Worm (Caenorhabditis elegans) whole organism, L1 larva: ENCODE data around the gene C36C5.15.

Source experiments
- C16A3.4 ChIP-seq: fragments of 150-350 bp; optimal IDR thresholded peaks from 2 replicates; lab custom pipeline; 2014; ENCODE audit warnings: missing biosample characterization, missing genetic modification characterization
- F16B12.6 ChIP-seq: fragments of 150-350 bp; optimal IDR thresholded peaks from 2 replicates; lab custom pipeline; 2014; ENCODE audit warnings: missing biosample characterization, missing genetic modification characterization
- Y116A8C.19 ChIP-seq: sonication (generic microtip); optimal IDR thresholded peaks from 2 replicates; lab custom pipeline; 2016; ENCODE audit warnings: missing compliant biosample characterization, missing genetic modification characterization, borderline replicate concordance
- aha-1 ChIP-seq: fragments of 150-350 bp; optimal IDR thresholded peaks from 2 replicates; lab custom pipeline; 2014; ENCODE audit warnings: missing biosample characterization, missing genetic modification characterization
- aly-2 ChIP-seq: fragments of 150-350 bp; optimal IDR thresholded peaks from 2 replicates; lab custom pipeline; 2014; ENCODE audit warnings: missing biosample characterization, missing genetic modification characterization
- ama-1 ChIP-seq: fragments of 150-350 bp; optimal IDR thresholded peaks from 2 replicates; lab custom pipeline; 2014
- ceh-8 ChIP-seq: fragments of 200-800 bp; sonication (Bioruptor generic); optimal IDR thresholded peaks from 2 replicates; lab custom pipeline; 2018; ENCODE audit warnings: mild to moderate bottlenecking, missing genetic modification characterization, moderate library complexity, missing compliant biosample characterization
- ceh-88 ChIP-seq: fragments of 200-800 bp; sonication (Bioruptor generic); IDR thresholded peaks from 2 replicates; pipeline ENCODE4 v1.3.6; 2022; ENCODE audit warnings: missing genetic modification characterization, missing compliant biosample characterization
- dsc-1 ChIP-seq: sonication (generic microtip); optimal IDR thresholded peaks from 2 replicates; lab custom pipeline; 2016; ENCODE audit warnings: mild to moderate bottlenecking, missing genetic modification characterization, missing compliant biosample characterization
- efl-1 ChIP-seq, 4 experiments: fragments of 150-350 bp; optimal IDR thresholded peaks in 3 of 4; peaks in 1 of 4; 1 replicate in 1 of 4; 2 replicates in 3 of 4; lab custom pipeline; 2014; ENCODE audit warnings: missing biosample characterization in 2 of 4, missing genetic modification characterization in 2 of 4, missing genetic modification reagents in 2 of 4
- ets-5 ChIP-seq: fragments of 200-800 bp; sonication (Bioruptor generic); IDR thresholded peaks from 2 replicates; pipeline ENCODE4 v1.3.6; 2022; ENCODE audit warnings: missing genetic modification characterization, missing compliant biosample characterization
- fkh-4 ChIP-seq: sonication (generic microtip); optimal IDR thresholded peaks from 2 replicates; lab custom pipeline; 2016; ENCODE audit warnings: missing compliant biosample characterization, missing genetic modification characterization, borderline replicate concordance
- fkh-8 ChIP-seq: sonication (generic microtip); optimal IDR thresholded peaks from 2 replicates; lab custom pipeline; 2016; ENCODE audit warnings: mild to moderate bottlenecking, missing genetic modification characterization, missing compliant biosample characterization
- fos-1 ChIP-seq: fragments of 150-350 bp; optimal IDR thresholded peaks from 2 replicates; lab custom pipeline; 2014; ENCODE audit warnings: missing biosample characterization, missing genetic modification characterization
- grh-1 ChIP-seq: fragments of 200-800 bp; sonication (Bioruptor generic); IDR thresholded peaks from 2 replicates; pipeline ENCODE4 v1.3.6; 2022; ENCODE audit warnings: missing genetic modification reagents, missing genetic modification characterization, missing compliant biosample characterization
- hlh-17 ChIP-seq: fragments of 200-800 bp; sonication (Bioruptor generic); optimal IDR thresholded peaks from 2 replicates; lab custom pipeline; 2018; ENCODE audit warnings: missing genetic modification characterization, mild to moderate bottlenecking, missing compliant biosample characterization, moderate library complexity, borderline replicate concordance
- hpl-2 ChIP-seq: fragments of 150-350 bp; optimal IDR thresholded peaks from 2 replicates; lab custom pipeline; 2014; ENCODE audit warnings: missing biosample characterization, missing genetic modification reagents, missing genetic modification characterization
- lin-14 ChIP-seq: fragments of 200-800 bp; sonication (Bioruptor generic); optimal IDR thresholded peaks from 2 replicates; lab custom pipeline; 2018; ENCODE audit warnings: mild to moderate bottlenecking, missing genetic modification characterization, moderate library complexity, missing compliant biosample characterization
- lin-39 ChIP-seq: fragments of 150-350 bp; optimal IDR thresholded peaks from 2 replicates; lab custom pipeline; 2014; ENCODE audit warnings: missing biosample characterization, missing genetic modification reagents, missing genetic modification characterization
- mab-9 ChIP-seq: fragments of 200-800 bp; sonication (Bioruptor generic); IDR thresholded peaks from 2 replicates; pipeline ENCODE4 v1.3.6; 2022; ENCODE audit warnings: missing genetic modification reagents, missing genetic modification characterization, missing compliant biosample characterization
- mdl-1 ChIP-seq, 2 experiments: fragments of 150-350 bp; optimal IDR thresholded peaks; 2 replicates each; lab custom pipeline; 2014 to 2017; ENCODE audit warnings: missing biosample characterization in 2 of 2, missing genetic modification characterization in 2 of 2, inconsistent platforms in 1 of 2
- mef-2 ChIP-seq: fragments of 150-350 bp; optimal IDR thresholded peaks from 2 replicates; lab custom pipeline; 2014; ENCODE audit warnings: missing biosample characterization, missing genetic modification characterization
- nhr-19 ChIP-seq: fragments of 200-800 bp; sonication (Bioruptor generic); conservative IDR thresholded peaks from 2 replicates; pipeline ENCODE4 v1.3.6; 2022; ENCODE audit warnings: missing genetic modification characterization, missing compliant biosample characterization
- nhr-237 ChIP-seq: fragments of 150-350 bp; optimal IDR thresholded peaks from 2 replicates; lab custom pipeline; 2014; ENCODE audit warnings: missing biosample characterization, missing genetic modification characterization
- nhr-28 ChIP-seq: fragments of 150-350 bp; optimal IDR thresholded peaks from 2 replicates; lab custom pipeline; 2014; ENCODE audit warnings: missing biosample characterization, missing genetic modification characterization
- nhr-71 ChIP-seq: sonication (generic microtip); optimal IDR thresholded peaks from 2 replicates; lab custom pipeline; 2016; ENCODE audit warnings: mild to moderate bottlenecking, missing genetic modification characterization, moderate library complexity, missing compliant biosample characterization
- nhr-84 ChIP-seq: sonication (generic microtip); optimal IDR thresholded peaks from 2 replicates; lab custom pipeline; 2017; ENCODE audit warnings: missing biosample characterization, missing genetic modification characterization
- pax-3 ChIP-seq: fragments of 200-800 bp; sonication (Bioruptor generic); optimal IDR thresholded peaks from 2 replicates; lab custom pipeline; 2018; ENCODE audit warnings: mild to moderate bottlenecking, missing genetic modification characterization, moderate library complexity, missing compliant biosample characterization
- pqm-1 ChIP-seq: sonication (generic microtip); optimal IDR thresholded peaks from 3 replicates; lab custom pipeline; 2017; ENCODE audit warnings: missing biosample characterization, missing genetic modification characterization
- rnt-1 ChIP-seq: sonication (generic microtip); optimal IDR thresholded peaks from 2 replicates; lab custom pipeline; 2016; ENCODE audit warnings: mild to moderate bottlenecking, missing genetic modification characterization, moderate library complexity, missing compliant biosample characterization
- snu-23 ChIP-seq: sonication (generic microtip); optimal IDR thresholded peaks from 2 replicates; lab custom pipeline; 2016; ENCODE audit warnings: missing genetic modification characterization, missing compliant biosample characterization
- sptf-1 ChIP-seq: fragments of 150-350 bp; optimal IDR thresholded peaks from 2 replicates; lab custom pipeline; 2014; ENCODE audit warnings: missing biosample characterization, missing genetic modification characterization
- sup-37 ChIP-seq: fragments of 200-800 bp; sonication (Bioruptor generic); optimal IDR thresholded peaks from 2 replicates; lab custom pipeline; 2018; ENCODE audit warnings: mild to moderate bottlenecking, missing genetic modification characterization, missing compliant biosample characterization
- unc-130 ChIP-seq: fragments of 150-350 bp; optimal IDR thresholded peaks from 2 replicates; lab custom pipeline; 2017; ENCODE audit warnings: missing biosample characterization, missing genetic modification characterization, inconsistent platforms
- unc-30 ChIP-seq: sonication (generic microtip); optimal IDR thresholded peaks from 2 replicates; lab custom pipeline; 2017; ENCODE audit warnings: missing biosample characterization, missing genetic modification characterization
- ztf-4 ChIP-seq: fragments of 150-350 bp; optimal IDR thresholded peaks from 2 replicates; lab custom pipeline; 2014; ENCODE audit warnings: missing biosample characterization, missing genetic modification characterization

C36C5.15 gene

DNA sequence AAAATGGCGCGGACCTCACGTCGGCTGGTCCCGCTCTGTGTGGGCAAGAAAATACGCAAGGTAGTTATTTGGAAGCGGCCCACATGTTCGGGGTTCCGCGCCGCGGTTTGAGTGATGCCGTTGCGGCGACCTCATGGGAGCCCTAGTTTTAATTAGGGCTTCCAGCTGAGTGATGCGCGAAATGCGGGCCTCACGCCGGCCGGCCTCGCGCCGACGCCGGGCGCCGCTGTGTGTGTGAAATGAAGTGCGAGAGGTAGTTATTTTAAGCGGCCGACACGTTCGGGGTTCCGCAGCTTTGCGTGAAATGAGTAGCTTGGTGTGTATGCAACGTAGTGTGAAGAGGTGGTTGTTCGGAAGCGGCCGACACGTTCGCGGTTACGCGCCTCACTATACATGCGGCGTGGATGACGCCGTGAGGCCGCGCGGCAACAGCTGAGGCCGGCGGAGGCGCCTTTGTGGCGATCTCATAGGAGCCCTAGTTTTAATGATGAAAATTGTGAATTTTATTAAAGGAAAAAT is 18.6 kb downstream of the C36C5.15 start:
- TF ChIP-seq mdl-1 (tag; optimal IDR thresholded peaks at IDR 0.05; lab: Kevin White, UChicago) (no peak), nhr-237 (tag; lab: Kevin White, UChicago) (no peak), rnt-1 (tag; lab: Kevin White, UChicago) (no peak), hlh-17 (GFP tag; lab: Kevin White, UChicago) (no peak), ama-1 (lab: Kevin White, UChicago) (no peak), nhr-71 (tag; lab: Kevin White, UChicago) (no peak), sup-37 (GFP tag; lab: Kevin White, UChicago) (no peak), aly-2 (no peak), C16A3.4 (tag; lab: Kevin White, UChicago) (no peak), ztf-4 (tag; lab: Kevin White, UChicago) (no peak), ets-5 (GFP tag; lab: Robert Waterston, UW) (no peak), efl-1 (optimal IDR thresholded peaks at IDR 0.05; lab: Kevin White, UChicago) (no peak), efl-1 (GFP tag; optimal IDR thresholded peaks at IDR 0.05 in 1 of 2; lab: Kevin White, UChicago) (no peak), fkh-4 (no peak), dsc-1 (tag; lab: Kevin White, UChicago) (no peak), nhr-28 (tag; lab: Kevin White, UChicago) (no peak), mef-2 (tag; lab: Kevin White, UChicago) (no peak), fkh-8 (no peak), F16B12.6 (no peak), lin-14 (GFP tag; lab: Kevin White, UChicago) (no peak), grh-1 (GFP tag; lab: Robert Waterston, UW) (no peak)

DNA sequence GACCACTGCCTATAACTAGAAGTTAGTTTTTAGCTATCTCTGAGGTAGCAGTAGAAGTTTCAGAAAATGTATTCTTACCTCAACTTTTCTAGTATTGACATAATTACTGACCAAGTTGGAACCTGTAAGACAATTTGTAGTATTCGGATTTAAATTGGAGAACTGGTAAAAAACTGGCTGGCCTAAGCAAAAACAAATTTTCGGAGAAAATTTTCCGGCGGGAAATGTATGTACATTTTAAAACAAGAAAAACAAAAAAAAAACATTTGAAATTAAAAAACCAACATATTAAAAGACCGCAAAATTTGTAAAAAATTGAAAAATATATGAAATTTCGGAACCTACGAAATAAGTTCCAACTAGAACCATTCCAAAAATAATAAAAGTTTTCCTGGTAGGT is 21.6 kb downstream of the C36C5.15 start, which contains the start of gene srab-11:
srab-11 (minus strand) TSS at position 101 of the 400 bp plus-strand sequence.
- no peak for TF ChIP-seq sptf-1 (tag; lab: Kevin White, UChicago)
- TF ChIP-seq unc-30 (tag; lab: Kevin White, UChicago), result no peak
- TF ChIP-seq ztf-4 (tag; lab: Kevin White, UChicago), result no peak
- TF ChIP-seq pax-3 (tag; lab: Kevin White, UChicago), result no peak

DNA sequence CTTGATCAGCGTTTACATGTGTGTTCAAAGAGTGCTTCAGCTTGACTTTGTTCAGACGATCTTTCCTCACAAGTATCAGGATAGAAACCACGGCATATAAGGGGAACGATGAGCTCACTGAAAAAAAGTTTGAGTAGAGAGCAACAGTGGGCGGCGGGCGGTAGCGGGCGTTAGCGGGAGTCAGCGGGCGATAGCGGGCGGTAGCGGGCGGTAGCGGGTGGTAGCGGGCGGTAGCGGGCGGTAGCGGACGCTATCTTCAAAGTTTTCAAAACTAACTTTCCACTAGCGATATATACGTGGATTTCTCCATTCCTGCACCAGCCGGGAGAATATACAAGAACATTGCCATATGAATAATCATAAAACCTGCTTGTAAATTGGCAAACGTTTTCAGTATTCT is 23.3 kb downstream of the C36C5.15 start:
- TF ChIP-seq Y116A8C.19 (tag; lab: Kevin White, UChicago) (no peak), nhr-84 (tag; lab: Kevin White, UChicago) (no peak), snu-23 (no peak), nhr-19 (GFP tag; lab: Robert Waterston, UW) (no peak), lin-39 (no peak), nhr-71 (tag; lab: Kevin White, UChicago) (no peak), mab-9 (GFP tag; lab: Robert Waterston, UW) (no peak), pqm-1 (tag; lab: Kevin White, UChicago) (no peak), grh-1 (GFP tag; lab: Robert Waterston, UW) (no peak), hpl-2 (GFP tag; lab: Kevin White, UChicago) (no peak)

DNA sequence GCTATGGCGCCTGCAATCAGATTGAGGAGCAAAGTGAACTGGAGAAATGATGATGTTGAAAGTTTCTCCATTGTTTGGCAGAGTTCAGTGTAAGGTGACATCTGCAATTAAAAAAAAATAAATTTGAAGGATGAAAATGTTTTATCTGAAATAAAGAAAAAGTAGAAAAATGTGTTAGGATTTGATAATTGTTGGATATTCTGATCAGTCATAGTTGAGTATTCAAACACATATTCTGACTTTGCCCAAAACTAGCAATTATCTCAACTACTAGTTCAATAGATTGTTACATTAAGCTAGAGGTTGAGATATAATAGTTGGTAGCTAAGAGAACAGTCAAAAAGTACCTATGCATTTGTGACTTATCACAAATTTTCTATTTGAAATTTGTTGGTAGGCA is 24.1 kb downstream of the C36C5.15 start, which contains the start of gene srab-10:
srab-10 (minus strand) TSS at position 101 of the 400 bp plus-strand sequence.
- TF ChIP-seq ceh-88 (GFP tag; lab: Robert Waterston, UW) (no peak), mef-2 (tag; lab: Kevin White, UChicago) (no peak), aha-1 (tag; lab: Kevin White, UChicago) (no peak), unc-130 (tag; lab: Kevin White, UChicago) (no peak), lin-39 (no peak), fos-1 (tag; lab: Kevin White, UChicago) (no peak), ceh-8 (no peak)
